Worm (Caenorhabditis elegans) whole organism, midembryonic: ENCODE measurements around the gene F14D7.1.

Source experiments
- T22C8.4 ChIP-seq: fragments of 200-800 bp; sonication (Bioruptor generic); IDR thresholded peaks from 2 replicates; pipeline ENCODE4 v1.3.6; 2022; ENCODE audit warnings: missing genetic modification characterization, missing compliant biosample characterization
- cog-1 ChIP-seq: sonication (generic microtip); optimal IDR thresholded peaks from 2 replicates; lab custom pipeline; 2016; ENCODE audit warnings: missing genetic modification characterization, missing compliant biosample characterization
- flt-1 ChIP-seq: fragments of 200-800 bp; sonication (Bioruptor generic); IDR thresholded peaks from 2 replicates; pipeline ENCODE4 v1.3.6; 2022; ENCODE audit warnings: missing genetic modification characterization, missing compliant biosample characterization
- med-1 ChIP-seq: sonication (generic microtip); optimal IDR thresholded peaks from 2 replicates; lab custom pipeline; 2017; ENCODE audit warnings: missing genetic modification characterization, mild to moderate bottlenecking, missing compliant biosample characterization, antibody characterized with exemption, missing genetic modification reagents; ENCODE audit not compliant: insufficient read depth
- ref-1 ChIP-seq: fragments of 200-800 bp; sonication (Bioruptor generic); conservative IDR thresholded peaks from 2 replicates; pipeline ENCODE4 v1.3.6; 2022; ENCODE audit warnings: missing genetic modification reagents, missing genetic modification characterization, missing compliant biosample characterization
- tab-1 ChIP-seq: fragments of 200-800 bp; sonication (Bioruptor generic); IDR thresholded peaks from 2 replicates; pipeline ENCODE4 v1.3.6; 2022; ENCODE audit warnings: missing genetic modification characterization, missing compliant biosample characterization
- ztf-23 ChIP-seq: fragments of 200-800 bp; sonication (Bioruptor generic); IDR thresholded peaks from 2 replicates; pipeline ENCODE4 v1.3.6; 2022; ENCODE audit warnings: missing genetic modification reagents, missing genetic modification characterization, missing compliant biosample characterization
- ztf-29 ChIP-seq: fragments of 200-800 bp; sonication (Bioruptor generic); IDR thresholded peaks from 2 replicates; pipeline ENCODE4 v1.3.6; 2022; ENCODE audit warnings: missing genetic modification reagents, missing genetic modification characterization, missing compliant biosample characterization

- TF ChIP-seq ref-1 (no peak), ztf-23 (GFP tag; lab: Robert Waterston, UW) (no peak), tab-1 (GFP tag; lab: Robert Waterston, UW) (no peak), med-1 (GFP tag; lab: Kevin White, UChicago) (no peak), flt-1 (GFP tag; lab: Robert Waterston, UW) (no peak), T22C8.4 (no peak), ztf-29 (GFP tag; lab: Robert Waterston, UW) (no peak), cog-1 (tag; lab: Kevin White, UChicago) (no peak)
Measured at ce11 chrV:14301076-14301475, 11.8 kb upstream of the F14D7.1 start, which contains the start of gene F14D7.6.
